Fruit fly (Drosophila melanogaster): ENCODE measurements around the gene ush.
"Not testable (repeated sequence)": the region's sequence is repeated elsewhere in the genome, so short reads cannot be mapped to it uniquely, and the experiment has no call there.

ush gene

DNA sequence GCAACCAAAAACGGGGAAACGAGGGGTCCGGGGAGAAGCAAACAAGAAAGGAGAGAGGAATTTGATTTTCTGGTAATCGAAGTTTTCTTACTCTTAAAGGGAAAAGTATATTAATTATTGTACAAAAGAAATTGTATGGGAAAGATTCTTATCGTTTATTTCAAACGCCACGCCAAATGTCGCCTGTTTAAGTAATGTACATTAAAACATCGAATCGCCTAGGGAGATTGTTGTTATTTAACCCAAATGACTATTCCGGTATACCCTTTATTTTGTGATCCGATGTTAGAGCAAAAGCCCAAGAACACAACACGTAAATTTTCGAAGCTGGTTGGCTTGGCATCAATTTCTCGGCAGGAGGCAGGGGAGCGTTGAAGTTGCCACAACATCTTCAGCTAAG lies 36.7 kb upstream of the ush start:
- TF ChIP-seq psq (optimal IDR thresholded peaks at IDR 0.05), result no peak
- TF ChIP-seq usp (GFP tag; optimal IDR thresholded peaks at IDR 0.05), result no peak
- TF ChIP-seq CG8478 (optimal IDR thresholded peaks at IDR 0.05), result no peak
- TF ChIP-seq pan (optimal IDR thresholded peaks at IDR 0.05), result no peak
- TF ChIP-seq EcR (GFP tag; optimal IDR thresholded peaks at IDR 0.05), result no peak
- TF ChIP-seq Dll (optimal IDR thresholded peaks at IDR 0.05), result no peak

DNA sequence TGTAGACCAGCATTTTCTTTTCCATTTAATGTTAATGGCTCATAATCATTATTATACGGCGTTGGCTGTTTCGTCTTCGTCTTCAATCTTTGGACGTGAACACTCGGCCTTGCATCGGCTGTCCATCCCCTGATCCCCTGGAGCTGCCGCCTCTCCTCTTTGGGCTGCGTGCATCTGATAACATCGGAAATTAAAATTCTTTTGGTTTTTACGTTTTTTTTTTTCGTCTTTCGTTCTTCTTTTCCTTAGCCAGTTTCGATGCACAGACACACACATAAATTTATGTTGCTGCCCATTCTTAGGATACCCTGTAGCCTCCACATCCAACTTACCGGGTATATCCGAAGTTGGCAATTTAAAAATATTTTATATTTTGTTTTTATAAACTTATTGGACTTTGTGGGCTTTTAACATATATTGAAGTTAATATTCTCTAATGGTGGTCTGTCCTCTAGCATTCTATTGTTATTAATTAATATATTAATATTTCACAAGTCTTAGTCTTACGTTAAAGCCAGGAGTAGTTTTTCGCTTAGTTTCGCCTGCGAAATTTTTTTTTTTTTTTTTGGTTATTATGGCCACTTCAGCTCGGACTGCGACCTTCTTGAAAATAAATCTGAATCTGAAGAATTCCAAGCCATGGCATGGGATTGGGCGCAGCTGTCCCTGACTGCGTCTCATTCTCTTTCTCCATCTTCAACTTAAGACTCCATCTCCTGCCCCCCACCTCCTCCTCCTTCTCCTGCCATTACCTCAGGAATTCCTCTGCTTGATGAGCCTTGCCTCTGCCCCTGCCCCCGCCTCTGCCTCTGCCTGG lies 35.2 kb upstream of the ush start:
- TF ChIP-seq pan (optimal IDR thresholded peaks at IDR 0.05), result peak; percentile 81
- no peak for TF ChIP-seq CG8478 (optimal IDR thresholded peaks at IDR 0.05)

DNA sequence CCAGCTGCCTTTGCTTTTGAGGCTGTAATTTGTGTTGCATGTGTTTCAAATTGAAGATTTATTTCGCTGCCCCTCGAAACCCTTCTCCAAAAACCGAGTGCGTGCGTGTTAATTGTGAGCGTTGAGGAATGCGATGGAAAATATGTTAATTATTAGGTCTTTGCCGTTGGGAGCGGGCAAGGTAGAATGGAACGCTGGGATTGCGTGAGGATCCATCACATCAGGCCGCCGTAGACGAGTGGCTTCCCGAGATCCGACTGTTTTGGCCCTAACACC lies 34.6 kb upstream of the ush start:
- TF ChIP-seq Dll (optimal IDR thresholded peaks at IDR 0.05) (peak; percentile 29), psq (optimal IDR thresholded peaks at IDR 0.05) (no peak)

DNA sequence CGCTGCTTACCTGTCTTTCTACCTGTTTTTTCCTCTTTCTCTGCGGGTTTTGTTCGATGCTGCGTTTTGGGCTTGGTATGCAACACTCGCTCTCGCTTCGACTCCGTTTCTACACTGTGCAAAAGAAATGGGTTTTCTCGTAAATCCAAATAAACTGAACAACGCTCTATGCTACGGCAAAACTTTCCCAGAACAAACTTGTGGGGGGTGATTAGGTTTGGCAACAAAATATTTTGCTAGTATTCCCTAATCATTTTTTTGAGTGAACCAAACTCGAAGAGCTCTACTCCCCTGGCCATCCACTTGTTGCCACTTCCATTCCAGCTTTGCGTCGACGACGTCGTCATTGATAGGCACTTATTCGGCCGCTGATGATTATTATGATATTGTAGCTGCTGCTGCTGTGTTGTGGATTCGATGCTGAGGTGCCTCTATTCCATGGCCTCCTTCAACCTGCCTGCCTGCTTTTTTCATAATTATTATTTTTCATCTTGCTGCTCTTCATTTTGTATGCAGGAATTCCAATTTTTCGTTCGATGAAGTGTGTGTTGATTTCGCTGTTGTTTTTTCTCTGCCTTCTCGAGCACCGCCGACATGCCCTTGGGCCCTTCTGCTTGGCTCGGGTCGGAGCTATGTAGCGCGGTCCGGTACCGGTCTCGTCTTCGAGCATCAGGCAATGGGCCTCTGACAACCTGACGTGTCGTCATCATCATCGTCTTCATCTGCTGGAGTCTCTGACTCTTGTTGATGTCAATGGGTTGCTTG lies 33.9 kb upstream of the ush start:
- TF ChIP-seq usp (GFP tag; optimal IDR thresholded peaks at IDR 0.05) (no peak), psq (optimal IDR thresholded peaks at IDR 0.05) (no peak), CG8478 (optimal IDR thresholded peaks at IDR 0.05) (no peak), EcR (GFP tag; optimal IDR thresholded peaks at IDR 0.05) (no peak), pan (optimal IDR thresholded peaks at IDR 0.05) (no peak), Dll (optimal IDR thresholded peaks at IDR 0.05) (no peak)

DNA sequence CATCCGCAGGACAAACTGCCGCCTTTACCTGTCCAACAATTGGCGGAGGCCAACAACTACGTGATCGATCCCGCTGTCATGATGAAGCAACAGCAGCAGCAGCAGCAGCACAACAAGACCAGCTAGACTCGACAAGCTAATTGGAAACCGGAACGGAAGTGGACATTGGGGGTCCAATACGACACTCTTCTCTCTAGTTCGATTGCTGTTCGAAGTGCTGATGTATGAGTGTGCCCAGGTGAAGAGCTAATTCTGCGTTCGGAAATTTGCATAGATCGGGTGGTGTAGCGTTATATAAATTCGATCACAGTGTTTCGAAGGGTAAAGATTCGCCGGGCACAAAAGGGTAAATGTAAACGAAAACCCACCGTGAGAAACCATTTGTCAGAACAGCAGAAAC lies 28.9 kb upstream of the ush start:
- TF ChIP-seq CG8478 (optimal IDR thresholded peaks at IDR 0.05) (no peak), pan (optimal IDR thresholded peaks at IDR 0.05) (no peak)

DNA sequence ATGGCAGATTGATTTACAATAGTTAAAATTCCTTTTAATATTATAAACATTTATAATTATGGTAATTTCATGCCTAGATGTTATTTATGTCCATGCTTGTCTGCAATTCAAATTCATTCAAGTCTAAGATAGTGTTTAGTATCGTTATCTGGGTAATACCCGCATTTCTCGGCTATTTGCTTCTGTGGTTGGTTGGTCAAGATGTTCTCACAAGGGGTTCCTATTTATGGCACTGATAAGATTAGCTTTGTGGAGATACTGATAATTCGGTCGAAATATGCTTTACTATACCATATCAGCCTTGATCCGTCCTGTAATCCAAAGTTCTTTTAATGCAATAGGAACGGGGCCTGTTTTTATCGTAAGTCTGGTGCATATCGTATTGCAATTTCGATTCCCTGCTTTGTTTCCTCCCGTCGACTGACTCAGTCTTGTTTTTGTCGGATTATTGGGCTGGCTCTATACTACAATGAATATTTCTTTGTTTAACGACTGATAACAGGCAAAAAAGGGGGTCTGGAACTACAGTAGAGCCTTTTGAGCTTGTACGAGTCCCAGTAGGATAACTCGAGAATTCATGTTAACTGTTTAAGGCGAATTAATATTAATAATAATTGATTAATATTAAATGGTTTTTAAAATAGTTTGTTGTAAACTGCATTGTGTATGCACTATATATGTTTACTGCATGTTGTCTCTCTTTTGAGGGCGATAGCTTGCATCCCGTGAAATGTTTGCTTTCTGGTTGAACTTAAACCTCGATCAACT lies 24.1 kb upstream of the ush start:
- TF ChIP-seq pan (optimal IDR thresholded peaks at IDR 0.05), result no peak
- no peak for TF ChIP-seq Dll (optimal IDR thresholded peaks at IDR 0.05)
- no peak for TF ChIP-seq psq (optimal IDR thresholded peaks at IDR 0.05)
- no peak for TF ChIP-seq EcR (GFP tag; optimal IDR thresholded peaks at IDR 0.05)
- no peak for TF ChIP-seq usp (GFP tag; optimal IDR thresholded peaks at IDR 0.05)
- TF ChIP-seq CG8478 (optimal IDR thresholded peaks at IDR 0.05), result no peak

DNA sequence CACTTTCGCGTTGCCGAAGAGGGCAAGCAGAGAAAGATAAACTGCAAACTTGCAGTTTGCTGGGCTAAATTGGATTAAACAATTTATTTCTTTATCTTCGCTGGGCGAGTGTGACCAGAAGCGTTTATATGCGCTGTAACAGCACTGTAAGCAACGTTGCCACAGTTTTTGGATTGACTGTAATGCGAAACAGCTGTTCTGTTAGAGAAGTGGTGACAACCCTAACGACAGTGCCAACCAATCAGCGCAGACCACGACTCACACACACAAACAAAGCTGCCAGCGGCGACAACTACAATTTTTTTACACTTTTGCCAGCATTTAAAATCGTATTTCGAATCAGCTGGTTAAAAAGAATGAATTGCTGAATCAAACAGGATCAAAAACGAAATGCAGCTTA lies 23.1 kb upstream of the ush start, which contains the start of the genes crq and shv:
TSS of gene crq (minus strand) at position 153 of the 400 bp plus-strand sequence.
TSS of gene shv (plus strand) at position 237 of the 400 bp plus-strand sequence.
- TF ChIP-seq Dll (optimal IDR thresholded peaks at IDR 0.05), result no peak
- TF ChIP-seq usp (GFP tag; optimal IDR thresholded peaks at IDR 0.05), result no peak
- no peak for TF ChIP-seq CG8478 (optimal IDR thresholded peaks at IDR 0.05)
- TF ChIP-seq EcR (GFP tag; optimal IDR thresholded peaks at IDR 0.05), result no peak
- TF ChIP-seq pan (optimal IDR thresholded peaks at IDR 0.05), result no peak
- TF ChIP-seq psq (optimal IDR thresholded peaks at IDR 0.05), result no peak

DNA sequence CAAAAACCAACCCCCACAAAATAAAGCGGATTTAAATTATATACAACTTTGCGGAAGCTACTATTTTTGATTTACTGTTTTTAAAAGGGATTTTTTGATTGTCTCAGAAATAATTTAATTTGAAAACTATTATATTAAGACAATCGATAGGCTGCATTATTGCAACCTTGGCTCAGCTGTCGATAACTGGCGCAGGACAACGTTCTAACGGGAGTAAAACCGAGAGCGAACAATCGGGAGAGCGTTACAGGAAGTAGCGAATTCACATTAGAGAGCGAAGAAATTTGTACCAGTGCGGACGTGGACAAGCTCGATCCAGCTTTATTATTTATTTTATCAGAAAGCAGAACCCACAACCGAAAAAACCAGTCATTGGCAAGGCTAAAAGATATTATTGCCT lies 20.7 kb upstream of the ush start, which contains the start of gene CG4133:
TSS of gene CG4133 (plus strand) at position 258 of the 400 bp plus-strand sequence.
- not testable (repeated sequence) for TF ChIP-seq usp (GFP tag; optimal IDR thresholded peaks at IDR 0.05); CG8478 (optimal IDR thresholded peaks at IDR 0.05); Dll (optimal IDR thresholded peaks at IDR 0.05)

DNA sequence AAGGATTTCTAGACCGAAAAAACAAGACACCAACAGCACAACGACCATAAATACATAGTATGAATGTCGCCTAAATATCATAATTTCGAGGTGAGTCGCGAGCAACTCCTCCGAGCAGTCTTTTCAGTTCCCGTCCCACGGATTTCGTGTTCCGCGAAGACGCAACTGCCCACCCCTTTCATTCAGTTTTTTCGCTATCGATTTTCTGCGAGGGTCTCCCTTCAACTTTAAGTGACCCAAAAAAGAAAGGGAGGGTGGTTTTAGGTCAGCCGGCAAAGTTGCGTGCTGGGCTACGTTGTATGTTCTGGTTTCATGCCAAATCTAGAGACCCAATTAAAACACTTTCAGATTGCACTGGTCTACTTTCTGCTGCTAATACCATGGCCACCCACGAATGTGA lies 20.3 kb upstream of the ush start:
- no peak for TF ChIP-seq usp (GFP tag; optimal IDR thresholded peaks at IDR 0.05)
- no peak for TF ChIP-seq CG8478 (optimal IDR thresholded peaks at IDR 0.05)
- no peak for TF ChIP-seq psq (optimal IDR thresholded peaks at IDR 0.05)
- no peak for TF ChIP-seq EcR (GFP tag; optimal IDR thresholded peaks at IDR 0.05)
- no peak for TF ChIP-seq pan (optimal IDR thresholded peaks at IDR 0.05)
- TF ChIP-seq Dll (optimal IDR thresholded peaks at IDR 0.05), result no peak

DNA sequence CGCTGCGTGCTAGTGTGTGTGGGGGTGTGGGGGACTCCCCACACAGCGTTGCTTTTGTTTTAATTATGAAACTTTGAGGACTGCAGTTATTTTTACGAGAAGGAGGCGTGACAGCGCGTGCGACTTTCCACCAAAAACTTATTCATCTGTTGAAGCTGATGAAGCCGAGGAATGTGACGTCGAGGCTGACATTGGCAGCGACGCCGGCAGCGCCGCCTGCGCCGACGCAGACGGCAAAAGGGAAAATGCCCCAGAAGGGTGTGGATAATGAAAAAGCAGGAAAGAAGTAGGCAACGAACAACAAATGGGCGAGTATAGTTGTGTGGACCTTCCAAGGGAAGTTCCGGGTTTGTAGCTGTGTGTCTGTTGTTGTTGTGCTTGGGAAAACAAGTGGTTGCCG lies 8.3 kb upstream of the ush start:
- TF ChIP-seq usp (GFP tag; optimal IDR thresholded peaks at IDR 0.05) (no peak), pan (optimal IDR thresholded peaks at IDR 0.05) (no peak), EcR (GFP tag; optimal IDR thresholded peaks at IDR 0.05) (no peak), psq (optimal IDR thresholded peaks at IDR 0.05) (no peak), CG8478 (optimal IDR thresholded peaks at IDR 0.05) (no peak), Dll (optimal IDR thresholded peaks at IDR 0.05) (no peak)

DNA sequence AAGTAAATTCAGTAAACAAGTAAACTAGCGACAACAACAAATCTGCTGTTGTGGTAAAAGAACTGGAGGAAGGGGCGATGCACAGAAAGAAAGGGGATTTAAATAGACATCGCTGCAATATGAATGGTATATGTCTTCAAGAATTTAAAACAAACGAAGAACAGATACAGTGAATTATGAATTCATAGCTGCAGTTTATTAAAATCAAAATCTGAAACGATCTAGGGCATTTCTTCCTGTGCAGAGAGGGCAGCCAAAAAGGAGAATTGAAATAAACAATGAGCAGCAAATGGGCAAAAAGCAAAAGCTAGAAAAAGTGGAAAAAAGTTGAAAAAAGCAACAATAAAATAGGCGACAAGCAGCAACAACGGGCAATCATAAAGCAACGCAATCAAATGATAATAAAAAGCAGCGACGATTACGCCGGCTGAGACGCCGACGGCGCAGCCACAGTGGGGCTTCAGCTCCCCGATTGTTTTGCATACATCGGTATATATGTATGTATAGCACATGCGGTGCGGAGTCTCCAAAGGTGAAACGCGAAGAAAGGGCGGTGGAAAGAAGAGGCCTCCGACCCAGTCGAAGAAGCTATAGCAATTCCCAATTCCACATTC lies 7.2 kb upstream of the ush start:
- TF ChIP-seq pan (optimal IDR thresholded peaks at IDR 0.05), result no peak
- no peak for TF ChIP-seq Dll (optimal IDR thresholded peaks at IDR 0.05)
- no peak for TF ChIP-seq CG8478 (optimal IDR thresholded peaks at IDR 0.05)
- no peak for TF ChIP-seq EcR (GFP tag; optimal IDR thresholded peaks at IDR 0.05)

DNA sequence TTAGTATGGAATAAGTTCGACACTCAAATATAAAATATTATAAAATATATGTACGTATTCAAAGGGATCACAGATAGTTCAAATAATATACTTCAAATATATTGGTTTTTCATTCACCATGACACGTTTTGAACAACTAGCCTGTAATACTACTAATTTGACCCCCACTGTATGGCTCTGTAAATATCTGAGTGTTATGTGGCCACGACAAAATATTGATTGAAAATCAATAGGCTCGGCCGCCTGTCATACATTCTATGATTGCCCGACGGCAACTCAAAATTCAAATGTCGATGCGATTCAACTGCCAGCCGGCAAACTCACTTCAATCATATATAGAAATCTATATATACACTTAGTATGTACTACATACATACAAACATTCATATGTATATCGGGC lies 6.1 kb upstream of the ush start:
- TF ChIP-seq Dll (optimal IDR thresholded peaks at IDR 0.05) (no peak), pan (optimal IDR thresholded peaks at IDR 0.05) (no peak), usp (GFP tag; optimal IDR thresholded peaks at IDR 0.05) (no peak)
